Fruit fly (Drosophila melanogaster) Kc167 (cell line): ENCODE measurements around the gene CG31704.

ENCODE experiments used
- Sin3A ChIP-seq: fragments of >200 bp; optimal IDR thresholded peaks from 2 replicates; lab custom pipeline; 2018; ENCODE audit warnings: missing external identifiers
- h ChIP-seq: fragments of >200 bp; optimal IDR thresholded peaks from 3 replicates; lab custom pipeline; 2018; ENCODE audit warnings: missing external identifiers
- psq ChIP-seq: fragments of >200 bp; optimal IDR thresholded peaks from 2 replicates; lab custom pipeline; 2017; ENCODE audit warnings: missing external identifiers

DNA sequence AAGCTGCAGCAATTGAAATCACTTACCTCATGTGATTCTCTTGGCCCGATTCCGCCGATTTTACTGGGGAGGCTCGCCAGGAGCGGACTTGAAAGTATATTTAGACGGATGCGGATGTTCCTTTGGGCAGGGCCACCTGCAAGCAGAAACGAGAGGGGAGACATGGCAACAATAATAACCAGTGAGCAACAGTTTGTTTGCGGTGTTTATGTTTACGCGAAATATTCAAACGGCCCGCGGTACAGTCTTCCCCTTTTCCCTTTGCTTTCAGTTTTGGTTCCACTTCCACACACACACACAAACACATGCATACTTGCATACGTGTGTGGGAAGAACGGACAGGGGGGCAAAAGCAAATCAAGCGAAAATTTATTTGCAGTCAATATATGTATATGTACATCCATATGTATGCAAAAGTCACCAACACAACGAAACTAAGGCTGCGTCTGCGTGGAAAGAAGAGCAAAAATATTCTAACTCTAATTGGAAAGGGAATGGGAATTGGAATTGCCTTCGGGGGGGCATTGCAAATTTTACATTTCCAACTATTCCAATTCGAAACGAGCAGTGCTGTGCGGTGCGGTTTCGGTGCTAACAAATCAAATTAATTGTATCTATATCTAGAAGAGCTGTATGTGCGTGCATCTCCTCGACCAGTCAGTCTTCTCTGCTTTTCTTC lies 34.3 kb upstream of the CG31704 start:
- peak; percentile 81 for TF ChIP-seq psq (lab: Kevin White, UChicago)
- TF ChIP-seq h (lab: Kevin White, UChicago) = no peak
- TF ChIP-seq Sin3A = no peak
